Fruit fly (Drosophila melanogaster) S2 (cell line): ENCODE results near the gene tara.

Experiments used
- CG8478 ChIP-seq: fragments of >200 bp; optimal IDR thresholded peaks from 2 replicates; lab custom pipeline; 2018
- CTCF ChIP-seq, 2 experiments: fragments of >200 bp; optimal IDR thresholded peaks; 2 replicates each; lab custom pipeline; 2018

- TF ChIP-seq CTCF (optimal IDR thresholded peaks at IDR 0.05; lab: Kevin White, UChicago) = no peak
- no peak for TF ChIP-seq CG8478 (lab: Kevin White, UChicago)
Observed at dm6 chr3R:16217368-16217767, 8.1 kb upstream of the tara start.
